Worm (Caenorhabditis elegans) whole organism, L2 larva: ENCODE results near the gene B0464.6.

Source experiments
- aly-2 ChIP-seq: fragments of 150-350 bp; optimal IDR thresholded peaks from 2 replicates; lab custom pipeline; 2014; ENCODE audit warnings: missing biosample characterization, missing genetic modification characterization
- ama-1 ChIP-seq: fragments of 150-350 bp; optimal IDR thresholded peaks from 2 replicates; lab custom pipeline; 2018; ENCODE audit warnings: inconsistent platforms
- blmp-1 ChIP-seq: sonication (generic microtip); optimal IDR thresholded peaks from 2 replicates; lab custom pipeline; 2017; ENCODE audit warnings: missing genetic modification characterization, mild to moderate bottlenecking, missing compliant biosample characterization, antibody characterized with exemption, moderate library complexity; ENCODE audit not compliant: insufficient read depth
- fos-1 ChIP-seq: fragments of 150-350 bp; optimal IDR thresholded peaks from 2 replicates; lab custom pipeline; 2014; ENCODE audit warnings: missing biosample characterization, missing genetic modification characterization
- lin-39 ChIP-seq: fragments of 150-350 bp; optimal IDR thresholded peaks from 2 replicates; lab custom pipeline; 2014; ENCODE audit warnings: missing biosample characterization, missing genetic modification reagents, missing genetic modification characterization
- lsy-2 ChIP-seq, 2 experiments: fragments of 150-350 bp in 1 of 2; sonication (generic microtip) in 1 of 2; optimal IDR thresholded peaks; 2 replicates each; lab custom pipeline; 2014 to 2017; ENCODE audit warnings: missing biosample characterization in 2 of 2, missing genetic modification characterization in 2 of 2
- nhr-10 ChIP-seq: sonication (generic microtip); optimal IDR thresholded peaks from 2 replicates; lab custom pipeline; 2017; ENCODE audit warnings: missing biosample characterization, missing genetic modification characterization
- nhr-23 ChIP-seq: fragments of 150-350 bp; optimal IDR thresholded peaks from 2 replicates; lab custom pipeline; 2014; ENCODE audit warnings: missing biosample characterization, missing genetic modification reagents, missing genetic modification characterization
- snpc-4 ChIP-seq: fragments of 150-350 bp; optimal IDR thresholded peaks from 2 replicates; lab custom pipeline; 2014; ENCODE audit warnings: missing biosample characterization, missing genetic modification characterization
- unc-62 ChIP-seq: fragments of 150-350 bp; optimal IDR thresholded peaks from 2 replicates; lab custom pipeline; 2014; ENCODE audit warnings: missing biosample characterization, missing genetic modification reagents, missing genetic modification characterization
- ztf-11 ChIP-seq: sonication (generic microtip); optimal IDR thresholded peaks from 2 replicates; lab custom pipeline; 2017; ENCODE audit warnings: missing biosample characterization, missing genetic modification characterization

DNA sequence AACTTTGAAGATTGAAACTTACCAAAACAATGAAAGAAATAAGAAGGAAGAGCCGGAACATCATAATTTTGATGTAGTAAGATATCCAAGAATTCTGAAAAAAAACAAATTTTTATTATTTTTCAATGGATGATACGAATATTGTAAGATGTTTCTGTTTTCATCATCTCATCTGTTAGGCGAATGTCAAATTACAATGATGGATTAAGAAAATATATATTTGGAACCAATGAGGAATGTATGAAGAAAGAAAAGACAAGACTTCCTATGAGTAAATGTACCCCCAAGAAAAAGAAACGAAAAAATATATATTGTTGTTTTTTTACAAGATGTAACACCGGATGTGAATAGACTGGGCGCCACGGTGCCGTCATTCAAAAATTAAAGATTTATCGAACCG lies 39.5 kb downstream of the B0464.6 start, which contains the start of gene T26G10.5:
- TF ChIP-seq lsy-2 (tag; optimal IDR thresholded peaks at IDR 0.05; lab: Kevin White, UChicago) (no peak), ztf-11 (tag; lab: Kevin White, UChicago) (no peak), unc-62 (no peak), ama-1 (lab: Kevin White, UChicago) (no peak), blmp-1 (tag; lab: Kevin White, UChicago) (no peak), aly-2 (no peak), nhr-23 (tag; lab: Kevin White, UChicago) (no peak), fos-1 (no peak), snpc-4 (tag; lab: Kevin White, UChicago) (no peak), lin-39 (tag; lab: Kevin White, UChicago) (no peak), nhr-10 (tag; lab: Kevin White, UChicago) (no peak)
